Worm (Caenorhabditis elegans): ENCODE data around the gene clec-158.

clec-158 gene

ce11 chrIII:6872534-6873150 is 13.3 kb upstream of the clec-158 start, which contains the start of gene K04C2.3:
K04C2.3 (plus strand) TSS chrIII:6873089.
- TF ChIP-seq ceh-43 (GFP tag; optimal IDR thresholded peaks at IDR 0.05) (no peak), ham-2 (GFP tag; optimal IDR thresholded peaks at IDR 0.05) (no peak)

- no peak for TF ChIP-seq nhr-12 (tag; optimal IDR thresholded peaks at IDR 0.05)
- TF ChIP-seq nhr-2 (tag; optimal IDR thresholded peaks at IDR 0.05), result peak; percentile 46
- peak; percentile 52 for TF ChIP-seq hlh-1 (tag; optimal IDR thresholded peaks at IDR 0.05)
- no peak for TF ChIP-seq ces-1 (GFP tag; optimal IDR thresholded peaks at IDR 0.05)
Observed at ce11 chrIII:6871668-6872067, 12.3 kb upstream of the clec-158 start.

ce11 chrIII:6871067-6871466 is 11.7 kb upstream of the clec-158 start:
- TF ChIP-seq blmp-1 (tag; optimal IDR thresholded peaks at IDR 0.05) (no peak), flh-1 (GFP tag; optimal IDR thresholded peaks at IDR 0.05) (no peak), elt-1 (tag; optimal IDR thresholded peaks at IDR 0.05; ENCODE audit: borderline replicate concordance, insufficient read depth) (no peak), nhr-76 (tag; optimal IDR thresholded peaks at IDR 0.05) (no peak), lsy-2 (tag; optimal IDR thresholded peaks at IDR 0.05) (no peak), nhr-12 (tag; optimal IDR thresholded peaks at IDR 0.05) (no peak), nhr-2 (tag; optimal IDR thresholded peaks at IDR 0.05) (no peak), sem-2 (GFP tag; optimal IDR thresholded peaks at IDR 0.05) (no peak), zip-8 (tag; optimal IDR thresholded peaks at IDR 0.05) (no peak), ces-1 (GFP tag; optimal IDR thresholded peaks at IDR 0.05) (no peak), bed-3 (GFP tag; optimal IDR thresholded peaks at IDR 0.05) (no peak), unc-120 (tag; optimal IDR thresholded peaks at IDR 0.05; ENCODE audit: poor library complexity, severe bottlenecking) (no peak), unc-62 (GFP tag; optimal IDR thresholded peaks at IDR 0.05) (no peak), lin-32 (GFP tag; optimal IDR thresholded peaks at IDR 0.05) (no peak), mab-5 (tag; optimal IDR thresholded peaks at IDR 0.05) (no peak), unc-39 (tag; optimal IDR thresholded peaks at IDR 0.05) (no peak), nhr-237 (tag; optimal IDR thresholded peaks at IDR 0.05) (no peak), elt-3 (tag; optimal IDR thresholded peaks at IDR 0.05) (no peak)

- TF ChIP-seq mls-2 (tag; optimal IDR thresholded peaks at IDR 0.05), result no peak
- TF ChIP-seq mab-5 (tag; optimal IDR thresholded peaks at IDR 0.05), result no peak
- no peak for TF ChIP-seq nhr-28 (tag; optimal IDR thresholded peaks at IDR 0.05)
- no peak for TF ChIP-seq bed-3 (GFP tag; optimal IDR thresholded peaks at IDR 0.05)
- TF ChIP-seq M03D4.4 (tag; optimal IDR thresholded peaks at IDR 0.05), result no peak
- no peak for TF ChIP-seq ceh-43 (GFP tag; optimal IDR thresholded peaks at IDR 0.05)
- TF ChIP-seq snpc-4 (tag; optimal IDR thresholded peaks at IDR 0.05), result no peak
- no peak for TF ChIP-seq nhr-12 (tag; optimal IDR thresholded peaks at IDR 0.05)
Observed at ce11 chrIII:6869996-6870395, 10.6 kb upstream of the clec-158 start, which contains the start of gene K04C2.8. K04C2.8 (plus strand) TSS chrIII:6870296.

ce11 chrIII:6869268-6869667 is 9.9 kb upstream of the clec-158 start, which contains the start of the genes cra-1 and kbp-1:
cra-1 (minus strand) TSS chrIII:6869460.
kbp-1 (plus strand) TSS chrIII:6869633.
- TF ChIP-seq mep-1 (tag; optimal IDR thresholded peaks at IDR 0.05), result peak; percentile 58
- TF ChIP-seq ceh-39 (tag; optimal IDR thresholded peaks at IDR 0.05), result no peak
- no peak for TF ChIP-seq blmp-1 (tag; optimal IDR thresholded peaks at IDR 0.05)
- no peak for TF ChIP-seq elt-1 (tag; optimal IDR thresholded peaks at IDR 0.05; ENCODE audit: borderline replicate concordance, insufficient read depth)
- no peak for TF ChIP-seq unc-39 (tag; optimal IDR thresholded peaks at IDR 0.05)
- no peak for TF ChIP-seq nhr-76 (tag; optimal IDR thresholded peaks at IDR 0.05)
- TF ChIP-seq ceh-43 (GFP tag; optimal IDR thresholded peaks at IDR 0.05), result no peak
- no peak for TF ChIP-seq elt-3 (tag; optimal IDR thresholded peaks at IDR 0.05)
- no peak for TF ChIP-seq nhr-2 (tag; optimal IDR thresholded peaks at IDR 0.05)
- TF ChIP-seq cnd-1 (tag; optimal IDR thresholded peaks at IDR 0.05), result no peak
- TF ChIP-seq drap-1 (GFP tag; optimal IDR thresholded peaks at IDR 0.05), result no peak
- TF ChIP-seq nhr-12 (tag; optimal IDR thresholded peaks at IDR 0.05), result no peak
- no peak for TF ChIP-seq tbx-8 (GFP tag; optimal IDR thresholded peaks at IDR 0.05)
- peak; percentile 85 for TF ChIP-seq unc-120 (tag; optimal IDR thresholded peaks at IDR 0.05; ENCODE audit: poor library complexity, severe bottlenecking)
- TF ChIP-seq pha-4 (tag; optimal IDR thresholded peaks at IDR 0.05), result no peak
- no peak for TF ChIP-seq sem-2 (GFP tag; optimal IDR thresholded peaks at IDR 0.05)
- no peak for TF ChIP-seq snpc-4 (tag; optimal IDR thresholded peaks at IDR 0.05)
- no peak for TF ChIP-seq flh-1 (GFP tag; optimal IDR thresholded peaks at IDR 0.05)
- no peak for TF ChIP-seq hlh-1 (tag; optimal IDR thresholded peaks at IDR 0.05)
- no peak for TF ChIP-seq zip-8 (tag; optimal IDR thresholded peaks at IDR 0.05)
- TF ChIP-seq mls-2 (tag; optimal IDR thresholded peaks at IDR 0.05), result no peak
- no peak for TF ChIP-seq ham-2 (GFP tag; optimal IDR thresholded peaks at IDR 0.05)
- TF ChIP-seq lsy-2 (tag; optimal IDR thresholded peaks at IDR 0.05), result peak; percentile 48
- peak; percentile 11 for TF ChIP-seq lin-13 (tag; optimal IDR thresholded peaks at IDR 0.05)
- TF ChIP-seq nhr-28 (tag; optimal IDR thresholded peaks at IDR 0.05), result no peak
- TF ChIP-seq mab-5 (tag; optimal IDR thresholded peaks at IDR 0.05), result no peak
- no peak for TF ChIP-seq ceh-83 (GFP tag; optimal IDR thresholded peaks at IDR 0.05)
- no peak for TF ChIP-seq ztf-11 (tag; optimal IDR thresholded peaks at IDR 0.05)
- no peak for TF ChIP-seq bed-3 (GFP tag; optimal IDR thresholded peaks at IDR 0.05)
- TF ChIP-seq nhr-237 (tag; optimal IDR thresholded peaks at IDR 0.05), result no peak
- TF ChIP-seq ces-1 (GFP tag; optimal IDR thresholded peaks at IDR 0.05), result no peak
- TF ChIP-seq sptf-1 (tag; optimal IDR thresholded peaks at IDR 0.05), result no peak

All from whole organism, mixed stage, embryonic.